Worm (Caenorhabditis elegans) whole organism, L1 larva: Measurements from ENCODE around the gene K01D12.5.

Source experiments
- C16A3.4 ChIP-seq: fragments of 150-350 bp; optimal IDR thresholded peaks from 2 replicates; lab custom pipeline; 2014; ENCODE audit warnings: missing biosample characterization, missing genetic modification characterization
- F16B12.6 ChIP-seq: fragments of 150-350 bp; optimal IDR thresholded peaks from 2 replicates; lab custom pipeline; 2014; ENCODE audit warnings: missing biosample characterization, missing genetic modification characterization
- Y116A8C.19 ChIP-seq: sonication (generic microtip); optimal IDR thresholded peaks from 2 replicates; lab custom pipeline; 2016; ENCODE audit warnings: missing compliant biosample characterization, missing genetic modification characterization, borderline replicate concordance
- aha-1 ChIP-seq: fragments of 150-350 bp; optimal IDR thresholded peaks from 2 replicates; lab custom pipeline; 2014; ENCODE audit warnings: missing biosample characterization, missing genetic modification characterization
- alr-1 ChIP-seq: fragments of 200-800 bp; sonication (Bioruptor generic); optimal IDR thresholded peaks from 2 replicates; lab custom pipeline; 2018; ENCODE audit warnings: borderline replicate concordance, mild to moderate bottlenecking, missing genetic modification characterization, missing compliant biosample characterization
- aly-2 ChIP-seq: fragments of 150-350 bp; optimal IDR thresholded peaks from 2 replicates; lab custom pipeline; 2014; ENCODE audit warnings: missing biosample characterization, missing genetic modification characterization
- blmp-1 ChIP-seq: fragments of 150-350 bp; optimal IDR thresholded peaks from 2 replicates; lab custom pipeline; 2014; ENCODE audit warnings: missing biosample characterization, missing genetic modification characterization
- ceh-8 ChIP-seq: fragments of 200-800 bp; sonication (Bioruptor generic); optimal IDR thresholded peaks from 2 replicates; lab custom pipeline; 2018; ENCODE audit warnings: mild to moderate bottlenecking, missing genetic modification characterization, moderate library complexity, missing compliant biosample characterization
- ceh-82 ChIP-seq, 3 experiments: fragments of 150-350 bp in 1 of 3; sonication (generic microtip) in 2 of 3; optimal IDR thresholded peaks; 2 replicates each; lab custom pipeline; 2014 to 2017; ENCODE audit warnings: missing biosample characterization in 3 of 3, missing genetic modification characterization in 3 of 3
- ceh-90 ChIP-seq: sonication (generic microtip); optimal IDR thresholded peaks from 2 replicates; lab custom pipeline; 2016; ENCODE audit warnings: missing genetic modification characterization, missing compliant biosample characterization
- ces-1 ChIP-seq: fragments of 150-350 bp; optimal IDR thresholded peaks from 2 replicates; lab custom pipeline; 2014; ENCODE audit warnings: missing biosample characterization, missing genetic modification reagents, missing genetic modification characterization
- dsc-1 ChIP-seq: sonication (generic microtip); optimal IDR thresholded peaks from 2 replicates; lab custom pipeline; 2016; ENCODE audit warnings: mild to moderate bottlenecking, missing genetic modification characterization, missing compliant biosample characterization
- efl-1 ChIP-seq, 4 experiments: fragments of 150-350 bp; optimal IDR thresholded peaks in 3 of 4; peaks in 1 of 4; 1 replicate in 1 of 4; 2 replicates in 3 of 4; lab custom pipeline; 2014; ENCODE audit warnings: missing biosample characterization in 2 of 4, missing genetic modification characterization in 2 of 4, missing genetic modification reagents in 2 of 4
- egl-13 ChIP-seq: sonication (generic microtip); optimal IDR thresholded peaks from 2 replicates; lab custom pipeline; 2016; ENCODE audit warnings: missing genotype, missing genetic modification reagents, missing genetic modification characterization, missing compliant biosample characterization
- fkh-10 ChIP-seq: sonication (generic microtip); optimal IDR thresholded peaks from 2 replicates; lab custom pipeline; 2017; ENCODE audit warnings: missing biosample characterization, missing genetic modification reagents, missing genetic modification characterization
- fkh-4 ChIP-seq: sonication (generic microtip); optimal IDR thresholded peaks from 2 replicates; lab custom pipeline; 2016; ENCODE audit warnings: missing compliant biosample characterization, missing genetic modification characterization, borderline replicate concordance
- fkh-8 ChIP-seq: sonication (generic microtip); optimal IDR thresholded peaks from 2 replicates; lab custom pipeline; 2016; ENCODE audit warnings: mild to moderate bottlenecking, missing genetic modification characterization, missing compliant biosample characterization
- grh-1 ChIP-seq: fragments of 200-800 bp; sonication (Bioruptor generic); IDR thresholded peaks from 2 replicates; pipeline ENCODE4 v1.3.6; 2022; ENCODE audit warnings: missing genetic modification reagents, missing genetic modification characterization, missing compliant biosample characterization
- hpl-2 ChIP-seq: fragments of 150-350 bp; optimal IDR thresholded peaks from 2 replicates; lab custom pipeline; 2014; ENCODE audit warnings: missing biosample characterization, missing genetic modification reagents, missing genetic modification characterization
- irx-1 ChIP-seq: sonication (generic microtip); optimal IDR thresholded peaks from 2 replicates; lab custom pipeline; 2016; ENCODE audit warnings: missing genetic modification characterization, missing compliant biosample characterization
- lin-13 ChIP-seq: fragments of 150-350 bp; optimal IDR thresholded peaks from 2 replicates; lab custom pipeline; 2014; ENCODE audit warnings: missing biosample characterization, missing genetic modification reagents, missing genetic modification characterization
- lin-35 ChIP-seq, 2 experiments: fragments of 150-350 bp; optimal IDR thresholded peaks; 2 replicates each; lab custom pipeline; 2014; ENCODE audit warnings: missing biosample characterization in 2 of 2, missing genetic modification characterization in 2 of 2, missing genetic modification reagents in 2 of 2
- lin-39 ChIP-seq: fragments of 150-350 bp; optimal IDR thresholded peaks from 2 replicates; lab custom pipeline; 2014; ENCODE audit warnings: missing biosample characterization, missing genetic modification reagents, missing genetic modification characterization
- lsy-2 ChIP-seq, 2 experiments: fragments of 150-350 bp; optimal IDR thresholded peaks; 2 replicates each; lab custom pipeline; 2014; ENCODE audit warnings: missing biosample characterization in 2 of 2, missing genetic modification characterization in 2 of 2
- mab-9 ChIP-seq: fragments of 200-800 bp; sonication (Bioruptor generic); IDR thresholded peaks from 2 replicates; pipeline ENCODE4 v1.3.6; 2022; ENCODE audit warnings: missing genetic modification reagents, missing genetic modification characterization, missing compliant biosample characterization
- mdl-1 ChIP-seq, 2 experiments: fragments of 150-350 bp; optimal IDR thresholded peaks; 2 replicates each; lab custom pipeline; 2014 to 2017; ENCODE audit warnings: missing biosample characterization in 2 of 2, missing genetic modification characterization in 2 of 2, inconsistent platforms in 1 of 2
- nhr-11 ChIP-seq: fragments of 150-350 bp; optimal IDR thresholded peaks from 2 replicates; lab custom pipeline; 2014; ENCODE audit warnings: missing biosample characterization, missing genetic modification characterization
- nhr-19 ChIP-seq: fragments of 200-800 bp; sonication (Bioruptor generic); conservative IDR thresholded peaks from 2 replicates; pipeline ENCODE4 v1.3.6; 2022; ENCODE audit warnings: missing genetic modification characterization, missing compliant biosample characterization
- nhr-237 ChIP-seq: fragments of 150-350 bp; optimal IDR thresholded peaks from 2 replicates; lab custom pipeline; 2014; ENCODE audit warnings: missing biosample characterization, missing genetic modification characterization
- nhr-28 ChIP-seq: fragments of 150-350 bp; optimal IDR thresholded peaks from 2 replicates; lab custom pipeline; 2014; ENCODE audit warnings: missing biosample characterization, missing genetic modification characterization
- nhr-71 ChIP-seq: sonication (generic microtip); optimal IDR thresholded peaks from 2 replicates; lab custom pipeline; 2016; ENCODE audit warnings: mild to moderate bottlenecking, missing genetic modification characterization, moderate library complexity, missing compliant biosample characterization
- nhr-76 ChIP-seq: sonication (generic microtip); optimal IDR thresholded peaks from 2 replicates; lab custom pipeline; 2017; ENCODE audit warnings: missing biosample characterization, missing genetic modification characterization
- pag-3 ChIP-seq: sonication (generic microtip); optimal IDR thresholded peaks from 2 replicates; lab custom pipeline; 2017; ENCODE audit warnings: missing genetic modification characterization, mild to moderate bottlenecking, missing compliant biosample characterization, antibody characterized with exemption, borderline replicate concordance; ENCODE audit not compliant: insufficient read depth
- pax-3 ChIP-seq: fragments of 200-800 bp; sonication (Bioruptor generic); optimal IDR thresholded peaks from 2 replicates; lab custom pipeline; 2018; ENCODE audit warnings: mild to moderate bottlenecking, missing genetic modification characterization, moderate library complexity, missing compliant biosample characterization
- pqm-1 ChIP-seq: sonication (generic microtip); optimal IDR thresholded peaks from 3 replicates; lab custom pipeline; 2017; ENCODE audit warnings: missing biosample characterization, missing genetic modification characterization
- skn-1 ChIP-seq: fragments of 150-350 bp; optimal IDR thresholded peaks from 2 replicates; lab custom pipeline; 2014; ENCODE audit warnings: missing biosample characterization, missing genetic modification characterization
- snpc-4 ChIP-seq: fragments of 150-350 bp; optimal IDR thresholded peaks from 2 replicates; lab custom pipeline; 2014; ENCODE audit warnings: missing biosample characterization, missing genetic modification characterization
- snu-23 ChIP-seq: sonication (generic microtip); optimal IDR thresholded peaks from 2 replicates; lab custom pipeline; 2016; ENCODE audit warnings: missing genetic modification characterization, missing compliant biosample characterization
- sup-37 ChIP-seq: fragments of 200-800 bp; sonication (Bioruptor generic); optimal IDR thresholded peaks from 2 replicates; lab custom pipeline; 2018; ENCODE audit warnings: mild to moderate bottlenecking, missing genetic modification characterization, missing compliant biosample characterization
- unc-130 ChIP-seq: fragments of 150-350 bp; optimal IDR thresholded peaks from 2 replicates; lab custom pipeline; 2017; ENCODE audit warnings: missing biosample characterization, missing genetic modification characterization, inconsistent platforms
- unc-30 ChIP-seq: sonication (generic microtip); optimal IDR thresholded peaks from 2 replicates; lab custom pipeline; 2017; ENCODE audit warnings: missing biosample characterization, missing genetic modification characterization
- unc-62 ChIP-seq: fragments of 150-350 bp; optimal IDR thresholded peaks from 2 replicates; lab custom pipeline; 2014; ENCODE audit warnings: missing biosample characterization, missing genetic modification reagents, missing genetic modification characterization
- unc-86 ChIP-seq: sonication (generic microtip); optimal IDR thresholded peaks from 2 replicates; lab custom pipeline; 2016; ENCODE audit warnings: missing genetic modification characterization, missing compliant biosample characterization
- unc-98 ChIP-seq: fragments of 200-800 bp; sonication (Bioruptor generic); IDR thresholded peaks from 2 replicates; pipeline ENCODE4 v1.3.6; 2022; ENCODE audit warnings: missing genetic modification characterization, missing compliant biosample characterization
- vab-15 ChIP-seq: sonication (generic microtip); optimal IDR thresholded peaks from 2 replicates; lab custom pipeline; 2017; ENCODE audit warnings: missing genotype, mild to moderate bottlenecking, missing genetic modification characterization, missing compliant biosample characterization
- xbp-1 ChIP-seq: sonication (generic microtip); optimal IDR thresholded peaks from 2 replicates; lab custom pipeline; 2016; ENCODE audit warnings: missing genetic modification characterization, missing compliant biosample characterization

K01D12.5 gene

DNA sequence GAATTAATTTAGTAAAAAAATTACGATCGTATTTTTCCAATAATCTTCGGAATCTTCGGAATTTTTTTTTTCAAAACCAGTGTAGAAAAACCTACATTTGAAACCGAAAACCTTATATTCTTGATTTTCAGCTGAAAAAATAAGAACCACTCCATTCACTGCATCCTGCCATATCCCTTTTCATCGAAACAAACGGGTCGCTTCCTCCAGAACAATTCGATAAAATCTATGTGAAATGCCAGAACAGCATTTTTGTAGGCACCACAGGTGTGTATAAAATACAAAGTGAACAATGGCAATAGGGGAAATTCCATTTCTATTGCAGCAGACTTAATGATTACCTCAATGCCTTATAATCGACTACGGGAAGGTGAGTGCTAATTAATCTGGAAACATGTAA, 20.4 kb upstream of the K01D12.5 start, which contains the start of gene K01D12.1:
TSS of gene K01D12.1 (plus strand) at position 301 of the 400 bp plus-strand sequence.
- TF ChIP-seq nhr-28 (no peak), Y116A8C.19 (tag; lab: Kevin White, UChicago) (no peak), grh-1 (GFP tag; lab: Robert Waterston, UW) (no peak), lin-13 (no peak), nhr-71 (tag; lab: Kevin White, UChicago) (no peak), sup-37 (no peak), irx-1 (tag; lab: Kevin White, UChicago) (no peak), pag-3 (tag; lab: Kevin White, UChicago) (no peak), ces-1 (GFP tag; lab: Kevin White, UChicago) (no peak), nhr-11 (tag; lab: Kevin White, UChicago) (no peak), lsy-2 (tag; optimal IDR thresholded peaks at IDR 0.05; lab: Kevin White, UChicago) (no peak), ceh-90 (tag; lab: Kevin White, UChicago) (no peak), lin-39 (tag; lab: Kevin White, UChicago) (no peak), F16B12.6 (no peak), unc-98 (GFP tag; lab: Robert Waterston, UW) (no peak), aly-2 (tag; lab: Kevin White, UChicago) (no peak)

ce11 chrV:12386154-12386553, 11.5 kb upstream of the K01D12.5 start, which contains the start of gene K01D12.15:
K01D12.15 (plus strand) TSS chrV:12386454.
- TF ChIP-seq hpl-2 (GFP tag; lab: Kevin White, UChicago) = no peak
- TF ChIP-seq snpc-4 (tag; lab: Kevin White, UChicago) = no peak
- TF ChIP-seq vab-15 = no peak
- TF ChIP-seq ces-1 (GFP tag; lab: Kevin White, UChicago) = no peak

DNA sequence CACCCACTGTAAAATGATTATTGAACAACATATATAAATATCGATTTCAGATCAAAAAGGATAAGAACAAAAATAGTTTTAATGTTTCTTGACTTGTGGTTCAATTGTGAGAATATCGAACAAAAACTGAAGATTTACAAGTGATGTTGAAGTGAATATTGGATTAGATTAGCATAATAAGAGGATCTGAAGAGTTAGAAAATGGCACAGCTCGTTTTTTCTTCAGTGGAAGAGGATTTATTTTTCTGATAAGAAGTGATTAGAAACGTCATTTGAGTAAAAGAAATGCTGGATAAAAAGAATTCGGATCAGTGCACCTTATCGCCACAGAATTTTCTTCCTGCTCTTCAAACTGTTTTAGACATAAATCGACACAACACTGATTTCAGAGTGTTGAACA, 1.9 kb upstream of the K01D12.5 start, which contains the start of gene twk-14:
TSS of gene twk-14 (minus strand) at position 8 of the 400 bp plus-strand sequence.
- TF ChIP-seq egl-13 = peak; percentile 9
- TF ChIP-seq dsc-1 (tag; lab: Kevin White, UChicago) = peak; percentile 90
- peak; percentile 48 for TF ChIP-seq pax-3 (tag; lab: Kevin White, UChicago)
- no peak for TF ChIP-seq nhr-76 (tag; lab: Kevin White, UChicago)
- no peak for TF ChIP-seq C16A3.4 (tag; lab: Kevin White, UChicago)
- no peak for TF ChIP-seq fkh-8 (tag; lab: Kevin White, UChicago)

- TF ChIP-seq fkh-8 (tag; lab: Kevin White, UChicago) (no peak), blmp-1 (tag; lab: Kevin White, UChicago) (peak; percentile 25), fkh-10 (GFP tag; lab: Kevin White, UChicago) (no peak), C16A3.4 (tag; lab: Kevin White, UChicago) (peak; percentile 56), fkh-4 (tag; lab: Kevin White, UChicago) (no peak), pax-3 (tag; lab: Kevin White, UChicago) (no peak), unc-98 (GFP tag; lab: Robert Waterston, UW) (no peak), skn-1 (tag; lab: Kevin White, UChicago) (peak; percentile 22), pag-3 (tag; lab: Kevin White, UChicago) (no peak), unc-62 (GFP tag; lab: Kevin White, UChicago) (no peak), snu-23 (GFP tag; lab: Kevin White, UChicago) (peak; percentile 57), pqm-1 (no peak), nhr-237 (tag; lab: Kevin White, UChicago) (no peak), alr-1 (no peak), efl-1 (optimal IDR thresholded peaks at IDR 0.05; lab: Kevin White, UChicago) (peak; percentile 31 to 60), efl-1 (GFP tag; optimal IDR thresholded peaks at IDR 0.05 in 1 of 2; lab: Kevin White, UChicago) (peak; percentile 50 to 93), mdl-1 (tag; optimal IDR thresholded peaks at IDR 0.05; lab: Kevin White, UChicago) (no peak), unc-86 (tag; lab: Kevin White, UChicago) (no peak), unc-30 (tag; lab: Kevin White, UChicago) (no peak), unc-130 (tag; lab: Kevin White, UChicago) (no peak), mab-9 (GFP tag; lab: Robert Waterston, UW) (no peak), xbp-1 (tag; lab: Kevin White, UChicago) (peak; percentile 32), aha-1 (tag; lab: Kevin White, UChicago) (no peak), nhr-19 (GFP tag; lab: Robert Waterston, UW) (peak; percentile 22; the same call in 1 of the 2 replicates), ceh-82 (tag; optimal IDR thresholded peaks at IDR 0.05; lab: Kevin White, UChicago) (peak in 2 of 3 experiments; percentile 8 to 11), egl-13 (no peak), ceh-8 (GFP tag; lab: Kevin White, UChicago) (no peak), lin-35 (GFP tag; optimal IDR thresholded peaks at IDR 0.05; lab: Kevin White, UChicago) (peak; percentile 26 to 63)
Observed at ce11 chrV:12400677-12401236, 3.1 kb downstream of the K01D12.5 start, which contains the start of the genes K01D12.20 and miga-1. K01D12.20 (minus strand) TSS chrV:12400814. miga-1 (minus strand) TSS chrV:12400859.
